Worm (Caenorhabditis elegans): Measurements from ENCODE around the gene mak-1.

ce11 chrII:8761739-8762138 lies 17.9 kb downstream of the mak-1 start:
- TF ChIP-seq Y95B8A.8 (GFP tag; IDR thresholded peaks at IDR 0.05): no peak
- TF ChIP-seq ama-1 (optimal IDR thresholded peaks at IDR 0.05): no peak
- TF ChIP-seq ama-1 (GFP tag; optimal IDR thresholded peaks at IDR 0.05): no peak
- TF ChIP-seq unc-62 (GFP tag; optimal IDR thresholded peaks at IDR 0.05): no peak
- TF ChIP-seq ets-4 (GFP tag; optimal IDR thresholded peaks at IDR 0.05): no peak
